Worm (Caenorhabditis elegans) whole organism, L1 larva: ENCODE measurements around the gene slc-17.8.

Source experiments
- C04F5.9 ChIP-seq: sonication (generic microtip); optimal IDR thresholded peaks from 2 replicates; lab custom pipeline; 2016; ENCODE audit warnings: missing genetic modification characterization, missing compliant biosample characterization
- C16A3.4 ChIP-seq: fragments of 150-350 bp; optimal IDR thresholded peaks from 2 replicates; lab custom pipeline; 2014; ENCODE audit warnings: missing biosample characterization, missing genetic modification characterization
- C34B4.2 ChIP-seq: sonication (generic microtip); optimal IDR thresholded peaks from 2 replicates; lab custom pipeline; 2017; ENCODE audit warnings: mild to moderate bottlenecking, missing genetic modification characterization, missing compliant biosample characterization
- F16B12.6 ChIP-seq: fragments of 150-350 bp; optimal IDR thresholded peaks from 2 replicates; lab custom pipeline; 2014; ENCODE audit warnings: missing biosample characterization, missing genetic modification characterization
- aha-1 ChIP-seq: fragments of 150-350 bp; optimal IDR thresholded peaks from 2 replicates; lab custom pipeline; 2014; ENCODE audit warnings: missing biosample characterization, missing genetic modification characterization
- aly-2 ChIP-seq: fragments of 150-350 bp; optimal IDR thresholded peaks from 2 replicates; lab custom pipeline; 2014; ENCODE audit warnings: missing biosample characterization, missing genetic modification characterization
- ama-1 ChIP-seq: fragments of 150-350 bp; optimal IDR thresholded peaks from 2 replicates; lab custom pipeline; 2014
- blmp-1 ChIP-seq: fragments of 150-350 bp; optimal IDR thresholded peaks from 2 replicates; lab custom pipeline; 2014; ENCODE audit warnings: missing biosample characterization, missing genetic modification characterization
- ceh-63 ChIP-seq: fragments of 200-800 bp; sonication (Bioruptor generic); optimal IDR thresholded peaks from 2 replicates; lab custom pipeline; 2018; ENCODE audit warnings: mild to moderate bottlenecking, missing genetic modification characterization, missing compliant biosample characterization
- ceh-8 ChIP-seq: fragments of 200-800 bp; sonication (Bioruptor generic); optimal IDR thresholded peaks from 2 replicates; lab custom pipeline; 2018; ENCODE audit warnings: mild to moderate bottlenecking, missing genetic modification characterization, moderate library complexity, missing compliant biosample characterization
- ceh-88 ChIP-seq: fragments of 200-800 bp; sonication (Bioruptor generic); IDR thresholded peaks from 2 replicates; pipeline ENCODE4 v1.3.6; 2022; ENCODE audit warnings: missing genetic modification characterization, missing compliant biosample characterization
- ceh-90 ChIP-seq: sonication (generic microtip); optimal IDR thresholded peaks from 2 replicates; lab custom pipeline; 2016; ENCODE audit warnings: missing genetic modification characterization, missing compliant biosample characterization
- ces-1 ChIP-seq: fragments of 150-350 bp; optimal IDR thresholded peaks from 2 replicates; lab custom pipeline; 2014; ENCODE audit warnings: missing biosample characterization, missing genetic modification reagents, missing genetic modification characterization
- dpl-1 ChIP-seq, 3 experiments: fragments of 150-350 bp in 2 of 3; sonication (generic microtip) in 1 of 3; optimal IDR thresholded peaks; 2 replicates each; lab custom pipeline; 2014 to 2017; ENCODE audit warnings: missing biosample characterization in 3 of 3, missing genetic modification characterization in 3 of 3, missing genetic modification reagents in 3 of 3
- efl-1 ChIP-seq, 4 experiments: fragments of 150-350 bp; optimal IDR thresholded peaks in 3 of 4; peaks in 1 of 4; 1 replicate in 1 of 4; 2 replicates in 3 of 4; lab custom pipeline; 2014; ENCODE audit warnings: missing biosample characterization in 2 of 4, missing genetic modification characterization in 2 of 4, missing genetic modification reagents in 2 of 4
- egl-13 ChIP-seq: sonication (generic microtip); optimal IDR thresholded peaks from 2 replicates; lab custom pipeline; 2016; ENCODE audit warnings: missing genotype, missing genetic modification reagents, missing genetic modification characterization, missing compliant biosample characterization
- egl-27 ChIP-seq, 2 experiments: fragments of 150-350 bp in 1 of 2; sonication (generic microtip); optimal IDR thresholded peaks; 3 replicates each; lab custom pipeline; 2017 to 2018; ENCODE audit warnings: missing biosample characterization in 2 of 2, missing genetic modification characterization in 2 of 2, missing genetic modification reagents in 2 of 2
- ets-5 ChIP-seq: fragments of 200-800 bp; sonication (Bioruptor generic); IDR thresholded peaks from 2 replicates; pipeline ENCODE4 v1.3.6; 2022; ENCODE audit warnings: missing genetic modification characterization, missing compliant biosample characterization
- fkh-4 ChIP-seq: sonication (generic microtip); optimal IDR thresholded peaks from 2 replicates; lab custom pipeline; 2016; ENCODE audit warnings: missing compliant biosample characterization, missing genetic modification characterization, borderline replicate concordance
- fkh-8 ChIP-seq: sonication (generic microtip); optimal IDR thresholded peaks from 2 replicates; lab custom pipeline; 2016; ENCODE audit warnings: mild to moderate bottlenecking, missing genetic modification characterization, missing compliant biosample characterization
- hlh-4 ChIP-seq: sonication (generic microtip); optimal IDR thresholded peaks from 2 replicates; lab custom pipeline; 2016; ENCODE audit warnings: mild to moderate bottlenecking, missing genetic modification characterization, missing compliant biosample characterization
- isw-1 ChIP-seq: fragments of 200-800 bp; sonication (Bioruptor generic); IDR thresholded peaks from 2 replicates; pipeline ENCODE4 v1.3.6; 2022; ENCODE audit warnings: missing genetic modification characterization, missing compliant biosample characterization
- lin-14 ChIP-seq: fragments of 200-800 bp; sonication (Bioruptor generic); optimal IDR thresholded peaks from 2 replicates; lab custom pipeline; 2018; ENCODE audit warnings: mild to moderate bottlenecking, missing genetic modification characterization, moderate library complexity, missing compliant biosample characterization
- lin-39 ChIP-seq: fragments of 150-350 bp; optimal IDR thresholded peaks from 2 replicates; lab custom pipeline; 2014; ENCODE audit warnings: missing biosample characterization, missing genetic modification reagents, missing genetic modification characterization
- mab-9 ChIP-seq: fragments of 200-800 bp; sonication (Bioruptor generic); IDR thresholded peaks from 2 replicates; pipeline ENCODE4 v1.3.6; 2022; ENCODE audit warnings: missing genetic modification reagents, missing genetic modification characterization, missing compliant biosample characterization
- mdl-1 ChIP-seq, 2 experiments: fragments of 150-350 bp; optimal IDR thresholded peaks; 2 replicates each; lab custom pipeline; 2014 to 2017; ENCODE audit warnings: missing biosample characterization in 2 of 2, missing genetic modification characterization in 2 of 2, inconsistent platforms in 1 of 2
- mep-1 ChIP-seq: fragments of 150-350 bp; optimal IDR thresholded peaks from 2 replicates; lab custom pipeline; 2014; ENCODE audit warnings: missing biosample characterization, missing genetic modification characterization
- nhr-12 ChIP-seq: sonication (generic microtip); optimal IDR thresholded peaks from 2 replicates; lab custom pipeline; 2017; ENCODE audit warnings: missing biosample characterization, missing genetic modification characterization
- nhr-84 ChIP-seq: sonication (generic microtip); optimal IDR thresholded peaks from 2 replicates; lab custom pipeline; 2017; ENCODE audit warnings: missing biosample characterization, missing genetic modification characterization
- nhr-90 ChIP-seq: sonication (generic microtip); optimal IDR thresholded peaks from 2 replicates; lab custom pipeline; 2016; ENCODE audit warnings: mild to moderate bottlenecking, missing genetic modification characterization, missing compliant biosample characterization; ENCODE audit not compliant: poor library complexity
- pqm-1 ChIP-seq: sonication (generic microtip); optimal IDR thresholded peaks from 3 replicates; lab custom pipeline; 2017; ENCODE audit warnings: missing biosample characterization, missing genetic modification characterization
- rnt-1 ChIP-seq: sonication (generic microtip); optimal IDR thresholded peaks from 2 replicates; lab custom pipeline; 2016; ENCODE audit warnings: mild to moderate bottlenecking, missing genetic modification characterization, moderate library complexity, missing compliant biosample characterization
- snpc-4 ChIP-seq: fragments of 150-350 bp; optimal IDR thresholded peaks from 2 replicates; lab custom pipeline; 2014; ENCODE audit warnings: missing biosample characterization, missing genetic modification characterization
- sox-4 ChIP-seq: sonication (generic microtip); optimal IDR thresholded peaks from 2 replicates; lab custom pipeline; 2016; ENCODE audit warnings: missing genetic modification characterization, missing compliant biosample characterization
- sptf-1 ChIP-seq: fragments of 150-350 bp; optimal IDR thresholded peaks from 2 replicates; lab custom pipeline; 2014; ENCODE audit warnings: missing biosample characterization, missing genetic modification characterization
- tlp-1 ChIP-seq: fragments of 150-350 bp; optimal IDR thresholded peaks from 2 replicates; lab custom pipeline; 2014; ENCODE audit warnings: missing biosample characterization, missing genetic modification characterization
- unc-130 ChIP-seq: fragments of 150-350 bp; optimal IDR thresholded peaks from 2 replicates; lab custom pipeline; 2017; ENCODE audit warnings: missing biosample characterization, missing genetic modification characterization, inconsistent platforms
- unc-86 ChIP-seq: sonication (generic microtip); optimal IDR thresholded peaks from 2 replicates; lab custom pipeline; 2016; ENCODE audit warnings: missing genetic modification characterization, missing compliant biosample characterization
- zip-4 ChIP-seq: fragments of 200-800 bp; sonication (Bioruptor generic); optimal IDR thresholded peaks from 2 replicates; lab custom pipeline; 2018; ENCODE audit warnings: mild to moderate bottlenecking, missing genetic modification characterization, moderate library complexity, missing compliant biosample characterization
- ztf-11 ChIP-seq, 2 experiments: sonication (generic microtip); optimal IDR thresholded peaks; 2 replicates each; lab custom pipeline; 2016 to 2017; ENCODE audit warnings: missing genetic modification characterization in 2 of 2, missing biosample characterization in 1 of 2, missing compliant biosample characterization in 1 of 2
- ztf-4 ChIP-seq: fragments of 150-350 bp; optimal IDR thresholded peaks from 2 replicates; lab custom pipeline; 2014; ENCODE audit warnings: missing biosample characterization, missing genetic modification characterization

slc-17.8 gene

DNA sequence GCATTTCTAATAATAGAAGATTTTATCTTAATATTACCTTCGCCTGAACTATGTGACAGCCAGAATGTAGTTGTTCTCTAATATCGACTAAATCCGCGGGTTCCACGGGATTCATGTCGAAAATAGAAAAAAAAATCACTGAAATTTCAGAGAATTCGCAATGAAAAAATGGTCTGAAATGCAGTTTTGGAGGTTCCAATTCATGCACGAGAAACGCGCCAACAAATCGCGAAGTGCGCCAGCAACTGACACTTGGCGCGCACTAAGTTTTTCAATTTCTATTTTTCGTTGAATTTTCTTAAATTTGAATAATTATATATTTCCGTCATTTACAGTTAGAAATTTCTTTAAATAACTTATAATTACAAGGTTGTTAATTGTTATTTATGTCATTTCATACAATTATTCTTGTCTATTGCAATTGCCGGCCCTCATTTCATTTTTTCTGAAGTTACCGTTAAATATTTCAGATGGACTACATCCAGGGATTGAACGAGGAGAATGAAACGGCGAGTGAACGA is 24.5 kb upstream of the slc-17.8 start, which contains the start of the genes F25G6.9 and symk-1 (continued):
- no peak for TF ChIP-seq ceh-63 (GFP tag; lab: Kevin White, UChicago)
- peak; percentile 75 for TF ChIP-seq snpc-4 (tag; lab: Kevin White, UChicago)
- peak; percentile 12 for TF ChIP-seq ztf-4 (tag; lab: Kevin White, UChicago)
- no peak for TF ChIP-seq ces-1 (GFP tag; lab: Kevin White, UChicago)
- no peak for TF ChIP-seq nhr-84 (tag; lab: Kevin White, UChicago)
- TF ChIP-seq ceh-8 (GFP tag; lab: Kevin White, UChicago) = peak; percentile 37
- no peak for TF ChIP-seq fkh-4 (tag; lab: Kevin White, UChicago)
- peak; percentile 57 for TF ChIP-seq sox-4
- TF ChIP-seq nhr-12 (tag; lab: Kevin White, UChicago) = no peak
- peak; percentile 29 for TF ChIP-seq egl-13
- TF ChIP-seq sptf-1 (tag; lab: Kevin White, UChicago) = no peak
- TF ChIP-seq ceh-90 (tag; lab: Kevin White, UChicago) = no peak
- TF ChIP-seq F16B12.6 (tag; lab: Kevin White, UChicago) = peak; percentile 3
- TF ChIP-seq aha-1 (tag; lab: Kevin White, UChicago) = no peak
- TF ChIP-seq nhr-90 = peak; percentile 79
- no peak for TF ChIP-seq egl-27 (tag; optimal IDR thresholded peaks at IDR 0.05; lab: Kevin White, UChicago)
- TF ChIP-seq zip-4 = peak; percentile 44
- no peak for TF ChIP-seq ets-5 (GFP tag; lab: Robert Waterston, UW)
- TF ChIP-seq tlp-1 (tag; lab: Kevin White, UChicago) = no peak
- peak; percentile 61 to 75 (median 71) for TF ChIP-seq dpl-1 (GFP tag; optimal IDR thresholded peaks at IDR 0.05; lab: Kevin White, UChicago)
- TF ChIP-seq hlh-4 (tag; lab: Kevin White, UChicago) = no peak
- TF ChIP-seq unc-86 (tag; lab: Kevin White, UChicago) = peak; percentile 60
- no peak for TF ChIP-seq ceh-88
- TF ChIP-seq isw-1 (GFP tag; lab: Robert Waterston, UW) = peak; percentile 66
- peak; percentile 86 for TF ChIP-seq rnt-1 (tag; lab: Kevin White, UChicago)
- no peak for TF ChIP-seq mab-9 (GFP tag; lab: Robert Waterston, UW)
- no peak for TF ChIP-seq C34B4.2 (tag; lab: Kevin White, UChicago)
- peak in 1 of 2 experiments; percentile 37 for TF ChIP-seq mdl-1 (tag; optimal IDR thresholded peaks at IDR 0.05; lab: Kevin White, UChicago)
- peak; percentile 9 for TF ChIP-seq fkh-8 (tag; lab: Kevin White, UChicago)
- peak in 1 of 2 experiments; percentile 41 for TF ChIP-seq ztf-11 (tag; optimal IDR thresholded peaks at IDR 0.05; lab: Kevin White, UChicago)
- TF ChIP-seq C16A3.4 (tag; lab: Kevin White, UChicago) = peak; percentile 10
- TF ChIP-seq pqm-1 (tag; lab: Kevin White, UChicago) = no peak
- no peak for TF ChIP-seq ama-1 (lab: Kevin White, UChicago)
- peak; percentile 87 for TF ChIP-seq mep-1 (tag; lab: Kevin White, UChicago)
- peak; percentile 64 to 77 for TF ChIP-seq efl-1 (optimal IDR thresholded peaks at IDR 0.05; lab: Kevin White, UChicago)
- peak; percentile 73 to 97 for TF ChIP-seq efl-1 (GFP tag; optimal IDR thresholded peaks at IDR 0.05 in 1 of 2; lab: Kevin White, UChicago)
- TF ChIP-seq, all 84 proteins: peak for 47

DNA sequence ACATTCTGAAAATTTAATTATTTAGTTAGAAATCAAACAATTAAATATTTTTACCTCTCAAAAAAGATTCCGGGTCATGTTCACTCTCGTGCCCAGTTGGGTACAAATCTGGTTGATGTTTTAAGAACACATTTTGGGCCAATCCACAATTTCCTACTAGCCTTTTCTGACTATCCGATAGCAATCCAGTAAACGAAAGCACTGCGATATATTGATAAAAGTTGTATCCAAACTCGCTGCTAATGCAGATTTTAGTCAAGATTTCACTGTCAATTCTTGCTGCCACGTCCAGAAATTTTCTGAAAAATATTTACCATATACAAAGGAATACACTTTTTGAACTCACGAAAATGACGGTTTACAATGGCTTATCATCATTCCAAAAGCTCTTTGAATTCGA is 23.8 kb upstream of the slc-17.8 start:
- no peak for TF ChIP-seq lin-39 (tag; lab: Kevin White, UChicago)
- no peak for TF ChIP-seq aly-2
- TF ChIP-seq unc-130 = no peak
- TF ChIP-seq ceh-90 (tag; lab: Kevin White, UChicago) = no peak
- TF ChIP-seq lin-14 (GFP tag; lab: Kevin White, UChicago) = no peak
- TF ChIP-seq C04F5.9 (tag; lab: Kevin White, UChicago) = no peak
- TF ChIP-seq zip-4 = no peak
- TF ChIP-seq efl-1 (optimal IDR thresholded peaks at IDR 0.05; lab: Kevin White, UChicago) = no peak
- TF ChIP-seq efl-1 (GFP tag; optimal IDR thresholded peaks at IDR 0.05 in 1 of 2; lab: Kevin White, UChicago) = peak in 1 of 2 experiments; percentile 76
- TF ChIP-seq blmp-1 (tag; lab: Kevin White, UChicago) = no peak
